Worm (Caenorhabditis elegans): Measurements from ENCODE around the gene R02F2.9.
A peak's percentile ranks its signal among the peaks of the same experiment; 100 is the strongest.

R02F2.9 gene

ce11 chrIII:5508669-5509068, 9.7 kb downstream of the R02F2.9 start, which contains the start of gene D1044.7:
TSS of gene D1044.7 (minus strand) at chrIII:5508769.
- TF ChIP-seq dao-5 (tag; optimal IDR thresholded peaks at IDR 0.05): no peak
- no peak for TF ChIP-seq W03F9.2 (tag; optimal IDR thresholded peaks at IDR 0.05)
- no peak for TF ChIP-seq him-1 (tag; optimal IDR thresholded peaks at IDR 0.05)

- TF ChIP-seq dao-5 (tag; optimal IDR thresholded peaks at IDR 0.05): no peak
- TF ChIP-seq him-1 (tag; optimal IDR thresholded peaks at IDR 0.05): no peak
- TF ChIP-seq W03F9.2 (tag; optimal IDR thresholded peaks at IDR 0.05): no peak
These were observed 13.5 kb downstream of the R02F2.9 start, which contains the start of gene pqn-25 for ce11 chrIII:5512502-5512901. TSS of gene pqn-25 (minus strand) at chrIII:5512602.

- TF ChIP-seq W03F9.2 (tag; optimal IDR thresholded peaks at IDR 0.05) (no peak), dao-5 (tag; optimal IDR thresholded peaks at IDR 0.05) (no peak), him-1 (tag; optimal IDR thresholded peaks at IDR 0.05) (no peak)
These were observed 18.4 kb downstream of the R02F2.9 start, which contains the start of gene nekl-4 for ce11 chrIII:5517423-5517822. TSS of gene nekl-4 (minus strand) at chrIII:5517523.

ce11 chrIII:5521930-5522329, 22.9 kb downstream of the R02F2.9 start, which contains the start of gene D1044.4:
TSS of gene D1044.4 (minus strand) at chrIII:5522030.
- TF ChIP-seq him-1 (tag; optimal IDR thresholded peaks at IDR 0.05): no peak

ce11 chrIII:5525973-5526372, 27.0 kb downstream of the R02F2.9 start, which contains the start of gene dex-1:
TSS of gene dex-1 (plus strand) at chrIII:5526104.
- TF ChIP-seq W03F9.2 (tag; optimal IDR thresholded peaks at IDR 0.05): no peak
- TF ChIP-seq dao-5 (tag; optimal IDR thresholded peaks at IDR 0.05): no peak
- no peak for TF ChIP-seq him-1 (tag; optimal IDR thresholded peaks at IDR 0.05)

- TF ChIP-seq him-1 (tag; optimal IDR thresholded peaks at IDR 0.05): no peak
- TF ChIP-seq W03F9.2 (tag; optimal IDR thresholded peaks at IDR 0.05): no peak
- no peak for TF ChIP-seq dao-5 (tag; optimal IDR thresholded peaks at IDR 0.05)
These were observed 42.8 kb downstream of the R02F2.9 start for ce11 chrIII:5541777-5542176.

- TF ChIP-seq W03F9.2 (tag; optimal IDR thresholded peaks at IDR 0.05): peak; percentile 19
- TF ChIP-seq him-1 (tag; optimal IDR thresholded peaks at IDR 0.05): no peak
- TF ChIP-seq dao-5 (tag; optimal IDR thresholded peaks at IDR 0.05): no peak
These were observed 44.1 kb downstream of the R02F2.9 start, which contains the start of gene D1044.6 for ce11 chrIII:5543050-5543449. TSS of gene D1044.6 (minus strand) at chrIII:5543177.

- TF ChIP-seq dao-5 (tag; optimal IDR thresholded peaks at IDR 0.05) (no peak), W03F9.2 (tag; optimal IDR thresholded peaks at IDR 0.05) (no peak), him-1 (tag; optimal IDR thresholded peaks at IDR 0.05) (no peak)
These were observed 44.8 kb downstream of the R02F2.9 start, which contains the start of gene D1044.1 for ce11 chrIII:5543727-5544345. TSS of gene D1044.1 (plus strand) at chrIII:5544295.

ce11 chrIII:5546309-5546708, 47.3 kb downstream of the R02F2.9 start:
- TF ChIP-seq dao-5 (tag; optimal IDR thresholded peaks at IDR 0.05) (no peak), W03F9.2 (tag; optimal IDR thresholded peaks at IDR 0.05) (no peak), him-1 (tag; optimal IDR thresholded peaks at IDR 0.05) (no peak)

ce11 chrIII:5546730-5547129, 47.7 kb downstream of the R02F2.9 start, which contains the start of gene F09F7.5:
TSS of gene F09F7.5 (plus strand) at chrIII:5546987.
- TF ChIP-seq W03F9.2 (tag; optimal IDR thresholded peaks at IDR 0.05) (no peak), him-1 (tag; optimal IDR thresholded peaks at IDR 0.05) (no peak), dao-5 (tag; optimal IDR thresholded peaks at IDR 0.05) (no peak)
